Worm (Caenorhabditis elegans) whole organism, L3 larva: ENCODE measurements around the gene alh-4.

ENCODE experiments used
- elt-1 ChIP-seq: fragments of 150-350 bp; optimal IDR thresholded peaks from 2 replicates; lab custom pipeline; 2014; ENCODE audit warnings: missing biosample characterization, missing genetic modification characterization

alh-4 gene

ce11 chrV:6385677-6386276 lies 43.9 kb downstream of the alh-4 start:
- no peak for TF ChIP-seq elt-1 (tag; lab: Kevin White, UChicago)
